Fruit fly (Drosophila melanogaster) whole organism, embryonic: ENCODE measurements around the gene Teh1.
A peak's percentile ranks its signal among the peaks of the same experiment; 100 is the strongest.

Source experiments
- BEAF-32 ChIP-seq: fragments of 200-800 bp; sonication (Bioruptor generic); optimal IDR thresholded peaks from 3 replicates; lab custom pipeline; 2017; ENCODE audit warnings: missing biosample characterization, missing genetic modification characterization, mild to moderate bottlenecking, moderate library complexity, missing genetic modification reagents
- Bgb ChIP-seq: fragments of 200-800 bp; sonication (Bioruptor generic); IDR thresholded peaks from 2 replicates; pipeline ENCODE4 v1.3.6; 2022; ENCODE audit warnings: missing biosample characterization, missing genetic modification characterization; ENCODE audit not compliant: partially characterized antibody
- CG10267 ChIP-seq: fragments of 200-800 bp; sonication (Bioruptor generic); optimal IDR thresholded peaks from 2 replicates; lab custom pipeline; 2018; ENCODE audit warnings: missing biosample characterization, mild to moderate bottlenecking, missing genetic modification characterization, moderate library complexity
- CG12104 ChIP-seq: fragments of 200-800 bp; sonication (Bioruptor generic); optimal IDR thresholded peaks from 3 replicates; lab custom pipeline; 2016; ENCODE audit warnings: missing biosample characterization, missing genetic modification characterization
- CG12942 ChIP-seq: fragments of 200-800 bp; sonication (Bioruptor generic); optimal IDR thresholded peaks from 3 replicates; lab custom pipeline; 2016; ENCODE audit warnings: missing biosample characterization, missing genetic modification characterization
- CG13894 ChIP-seq: fragments of 200-800 bp; sonication (Bioruptor generic); optimal IDR thresholded peaks from 3 replicates; lab custom pipeline; 2018; ENCODE audit warnings: missing biosample characterization, mild to moderate bottlenecking, missing genetic modification characterization, moderate library complexity
- CG14710 ChIP-seq: fragments of 200-800 bp; sonication (Bioruptor generic); optimal IDR thresholded peaks from 3 replicates; lab custom pipeline; 2019; ENCODE audit warnings: missing biosample characterization, mild to moderate bottlenecking, missing genetic modification characterization, moderate library complexity
- CG15514 ChIP-seq: fragments of 200-800 bp; sonication (Bioruptor generic); optimal IDR thresholded peaks from 3 replicates; lab custom pipeline; 2017; ENCODE audit warnings: missing biosample characterization, missing genetic modification characterization, mild to moderate bottlenecking, moderate library complexity, missing genetic modification reagents
- CG16813 ChIP-seq: fragments of 200-800 bp; sonication (Bioruptor generic); IDR thresholded peaks from 3 replicates; pipeline ENCODE4 v1.3.6; 2022; ENCODE audit warnings: missing biosample characterization, missing genetic modification characterization; ENCODE audit not compliant: partially characterized antibody
- CG17328 ChIP-seq: fragments of 200-800 bp; sonication (Bioruptor generic); IDR thresholded peaks from 2 replicates; pipeline ENCODE4 v1.3.6; 2022; ENCODE audit warnings: missing biosample characterization, missing genetic modification characterization
- CG17829 ChIP-seq: fragments of 200-800 bp; optimal IDR thresholded peaks from 2 replicates; lab custom pipeline; 2019; ENCODE audit warnings: missing biosample characterization, mild to moderate bottlenecking, missing genetic modification characterization, moderate library complexity
- CG2875 ChIP-seq: fragments of 200-800 bp; sonication (Bioruptor generic); optimal IDR thresholded peaks from 2 replicates; lab custom pipeline; 2017; ENCODE audit warnings: missing biosample characterization, mild to moderate bottlenecking, missing genetic modification characterization, missing genetic modification reagents
- CG42726 ChIP-seq: fragments of 200-800 bp; sonication (Bioruptor generic); IDR thresholded peaks from 2 replicates; pipeline ENCODE4 v1.3.6; 2022; ENCODE audit warnings: missing biosample characterization, missing genetic modification characterization; ENCODE audit not compliant: partially characterized antibody
- CG4360 ChIP-seq: fragments of 200-800 bp; sonication (Bioruptor generic); IDR thresholded peaks from 2 replicates; pipeline ENCODE4 v1.3.6; 2022; ENCODE audit warnings: missing biosample characterization, missing genetic modification characterization
- CG7987 ChIP-seq: fragments of 200-800 bp; sonication (Bioruptor generic); optimal IDR thresholded peaks from 2 replicates; lab custom pipeline; 2018; ENCODE audit warnings: missing biosample characterization, mild to moderate bottlenecking, missing genetic modification characterization, moderate library complexity
- CG8281 ChIP-seq: fragments of 200-800 bp; sonication (Bioruptor generic); optimal IDR thresholded peaks from 2 replicates; lab custom pipeline; 2018; ENCODE audit warnings: missing biosample characterization, mild to moderate bottlenecking, missing genetic modification characterization, moderate library complexity
- CG8290 ChIP-seq, 3 experiments: fragments of 200-800 bp; sonication (Bioruptor generic); optimal IDR thresholded peaks; 2 replicates each; lab custom pipeline; 2016 to 2019; ENCODE audit warnings: missing biosample characterization in 3 of 3, missing genetic modification characterization in 3 of 3, mild to moderate bottlenecking in 2 of 3, moderate library complexity in 1 of 3
- CoRest ChIP-seq: fragments of 200-800 bp; sonication (Bioruptor generic); optimal IDR thresholded peaks from 3 replicates; lab custom pipeline; 2018; ENCODE audit warnings: missing biosample characterization, mild to moderate bottlenecking, missing genetic modification characterization, moderate library complexity
- D19B ChIP-seq: fragments of 200-800 bp; sonication (Bioruptor generic); optimal IDR thresholded peaks from 2 replicates; lab custom pipeline; 2017; ENCODE audit warnings: missing biosample characterization, mild to moderate bottlenecking, missing genetic modification characterization
- Ets97D ChIP-seq: fragments of 200-800 bp; sonication (Bioruptor generic); optimal IDR thresholded peaks from 3 replicates; lab custom pipeline; 2016; ENCODE audit warnings: missing biosample characterization, missing genetic modification characterization
- Fer3 ChIP-seq: fragments of 200-800 bp; sonication (Bioruptor generic); optimal IDR thresholded peaks from 2 replicates; lab custom pipeline; 2018; ENCODE audit warnings: missing biosample characterization, mild to moderate bottlenecking, missing genetic modification characterization, moderate library complexity
- Hand ChIP-seq: fragments of 200-800 bp; sonication (Bioruptor generic); optimal IDR thresholded peaks from 2 replicates; lab custom pipeline; 2017; ENCODE audit warnings: mild to moderate bottlenecking, missing biosample characterization, missing genetic modification reagents, missing genetic modification characterization
- HmgZ ChIP-seq: fragments of 200-800 bp; sonication (Bioruptor generic); optimal IDR thresholded peaks from 2 replicates; lab custom pipeline; 2018; ENCODE audit warnings: missing biosample characterization, mild to moderate bottlenecking, missing genetic modification characterization
- Nf-YA ChIP-seq: fragments of 200-800 bp; sonication (Bioruptor generic); IDR thresholded peaks from 2 replicates; pipeline ENCODE4 v1.3.6; 2022; ENCODE audit warnings: missing biosample characterization, missing genetic modification characterization
- Ptx1 ChIP-seq: fragments of 200-800 bp; sonication (Bioruptor generic); IDR thresholded peaks from 2 replicates; pipeline ENCODE4 v1.3.6; 2022; ENCODE audit warnings: missing biosample characterization, missing genetic modification characterization
- Sry-δ ChIP-seq: fragments of 200-800 bp; sonication (Bioruptor generic); optimal IDR thresholded peaks from 2 replicates; lab custom pipeline; 2016; ENCODE audit warnings: missing biosample characterization, missing genetic modification characterization
- TFAM ChIP-seq: fragments of 200-800 bp; sonication (Bioruptor generic); optimal IDR thresholded peaks from 2 replicates; lab custom pipeline; 2017; ENCODE audit warnings: missing biosample characterization, missing genetic modification characterization, inconsistent platforms
- Xrp1 ChIP-seq: fragments of 200-800 bp; sonication (Bioruptor generic); IDR thresholded peaks from 2 replicates; pipeline ENCODE4 v1.3.6; 2022; ENCODE audit warnings: missing biosample characterization, missing genetic modification characterization
- abd-A ChIP-seq: fragments of 200-800 bp; sonication (Bioruptor generic); optimal IDR thresholded peaks from 3 replicates; lab custom pipeline; 2019; ENCODE audit warnings: missing biosample characterization, mild to moderate bottlenecking, missing genetic modification characterization, moderate library complexity
- chn ChIP-seq: fragments of 200-800 bp; sonication (Bioruptor generic); optimal IDR thresholded peaks from 2 replicates; lab custom pipeline; 2016; ENCODE audit warnings: missing biosample characterization, missing genetic modification characterization
- dmrt99B ChIP-seq: fragments of 200-800 bp; sonication (Bioruptor generic); optimal IDR thresholded peaks from 2 replicates; lab custom pipeline; 2018; ENCODE audit warnings: missing biosample characterization, mild to moderate bottlenecking, missing genetic modification characterization, moderate library complexity
- hbn ChIP-seq: fragments of 200-800 bp; sonication (Bioruptor generic); IDR thresholded peaks from 2 replicates; pipeline ENCODE4 v1.3.6; 2022; ENCODE audit warnings: missing biosample characterization, missing genetic modification characterization; ENCODE audit not compliant: partially characterized antibody
- jing ChIP-seq: fragments of 200-800 bp; sonication (Bioruptor generic); optimal IDR thresholded peaks from 2 replicates; lab custom pipeline; 2018; ENCODE audit warnings: missing biosample characterization, mild to moderate bottlenecking, missing genetic modification characterization
- kni ChIP-seq: fragments of 200-800 bp; sonication (Bioruptor generic); optimal IDR thresholded peaks from 3 replicates; lab custom pipeline; 2017; ENCODE audit warnings: mild to moderate bottlenecking, missing biosample characterization, missing genetic modification reagents, missing genetic modification characterization
- knrl ChIP-seq: fragments of 200-800 bp; sonication (Bioruptor generic); IDR thresholded peaks from 3 replicates; pipeline ENCODE4 v1.3.6; 2022; ENCODE audit warnings: missing biosample characterization, missing genetic modification characterization; ENCODE audit not compliant: partially characterized antibody
- nerfin-1 ChIP-seq: fragments of 200-800 bp; sonication (Bioruptor generic); optimal IDR thresholded peaks from 3 replicates; lab custom pipeline; 2019; ENCODE audit warnings: missing biosample characterization, mild to moderate bottlenecking, missing genetic modification characterization, moderate library complexity
- pzg ChIP-seq: fragments of 200-800 bp; sonication (Bioruptor generic); optimal IDR thresholded peaks from 3 replicates; lab custom pipeline; 2018; ENCODE audit warnings: missing biosample characterization, mild to moderate bottlenecking, missing genetic modification characterization, moderate library complexity
- ranshi ChIP-seq: fragments of 200-800 bp; sonication (Bioruptor generic); IDR thresholded peaks from 2 replicates; pipeline ENCODE4 v1.3.6; 2022; ENCODE audit warnings: missing biosample characterization, missing genetic modification characterization
- run ChIP-seq: fragments of 200-800 bp; sonication (Bioruptor generic); optimal IDR thresholded peaks from 3 replicates; lab custom pipeline; 2018; ENCODE audit warnings: missing biosample characterization, mild to moderate bottlenecking, missing genetic modification characterization
- sd ChIP-seq: fragments of 200-800 bp; sonication (Bioruptor generic); optimal IDR thresholded peaks from 3 replicates; lab custom pipeline; 2018; ENCODE audit warnings: missing biosample characterization, mild to moderate bottlenecking, missing genetic modification characterization, moderate library complexity
- sens ChIP-seq: fragments of 200-800 bp; sonication (Bioruptor generic); peaks from one replicate; lab custom pipeline; 2016; ENCODE audit warnings: missing biosample characterization, missing genetic modification characterization
- stwl ChIP-seq: fragments of 200-800 bp; sonication (Bioruptor generic); optimal IDR thresholded peaks from 3 replicates; lab custom pipeline; 2018; ENCODE audit warnings: missing biosample characterization, mild to moderate bottlenecking, missing genetic modification characterization, moderate library complexity
- tap ChIP-seq: fragments of 200-800 bp; optimal IDR thresholded peaks from 3 replicates; lab custom pipeline; 2019; ENCODE audit warnings: missing biosample characterization, mild to moderate bottlenecking, missing genetic modification characterization, moderate library complexity
- tin ChIP-seq: fragments of 200-800 bp; sonication (Bioruptor generic); optimal IDR thresholded peaks from 3 replicates; lab custom pipeline; 2016; ENCODE audit warnings: missing biosample characterization, missing genetic modification characterization
- tio ChIP-seq: fragments of 200-800 bp; sonication (Bioruptor generic); optimal IDR thresholded peaks from 2 replicates; lab custom pipeline; 2017; ENCODE audit warnings: missing biosample characterization, missing genetic modification characterization, inconsistent platforms
- yki ChIP-seq: fragments of >200 bp; optimal IDR thresholded peaks from 3 replicates; lab custom pipeline; 2018
- zen ChIP-seq: fragments of 200-800 bp; sonication (Bioruptor generic); optimal IDR thresholded peaks from 3 replicates; lab custom pipeline; 2018; ENCODE audit warnings: missing biosample characterization, mild to moderate bottlenecking, missing genetic modification characterization, moderate library complexity

Gene Teh1

DNA sequence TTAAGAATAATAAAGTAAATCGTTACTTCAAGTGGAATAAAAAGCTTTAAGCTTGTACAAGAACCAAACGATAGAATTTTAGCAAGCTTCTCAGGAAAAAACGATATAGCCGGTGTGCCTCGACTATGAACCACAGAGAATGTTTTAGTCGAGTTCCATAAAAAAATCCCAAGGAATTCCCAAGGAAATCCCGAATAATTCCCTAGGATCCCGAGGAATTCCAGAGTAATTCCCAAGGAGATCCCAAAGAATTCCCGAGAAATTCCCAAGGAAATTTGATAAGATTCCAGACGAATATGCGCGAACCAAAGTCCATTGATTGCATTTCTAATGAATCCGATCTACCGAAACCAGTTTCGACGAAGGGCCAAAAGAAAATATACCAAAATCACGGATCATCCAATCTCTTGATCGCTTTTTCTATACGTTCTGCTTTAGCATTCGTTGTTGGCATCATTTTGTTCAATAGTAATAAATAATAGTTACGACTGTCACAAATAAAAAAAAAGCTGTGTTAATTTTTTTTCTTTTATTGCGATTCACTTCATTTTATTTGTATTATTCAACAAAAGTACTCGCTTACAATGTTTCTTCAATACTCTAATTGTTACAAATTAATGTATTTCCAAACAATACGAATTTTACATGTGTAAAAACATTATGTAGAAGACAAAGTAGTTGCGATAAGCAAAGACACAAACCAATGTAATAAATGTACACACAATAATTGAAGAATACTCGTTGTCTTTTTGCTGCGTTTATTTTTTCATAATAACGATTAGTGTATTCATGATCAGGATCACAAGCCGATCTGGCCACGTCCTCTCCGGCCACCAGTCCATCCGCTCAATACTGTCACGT lies 848 bp upstream of the Teh1 start (continued):
- TF ChIP-seq CG13894: peak; percentile 0
- no peak for TF ChIP-seq tin (GFP tag; lab: Kevin White, UChicago)
- TF ChIP-seq chn (GFP tag; lab: Kevin White, UChicago): no peak
- peak; percentile 28 for TF ChIP-seq CG14710
- TF ChIP-seq stwl (tag; lab: Kevin White, UChicago): peak; percentile 83
- TF ChIP-seq knrl: peak; percentile 16; the same call in 1 of the 3 replicates
- peak; percentile 67 for TF ChIP-seq CG8281
- TF ChIP-seq pzg: peak; percentile 1
- TF ChIP-seq yki: no peak
- TF ChIP-seq CG15514 (GFP tag; lab: Kevin White, UChicago): peak; percentile 27
- TF ChIP-seq tio (GFP tag; lab: Kevin White, UChicago): no peak
- no peak for TF ChIP-seq Ptx1
- TF ChIP-seq kni (GFP tag; lab: Kevin White, UChicago): peak; percentile 72
- no peak for TF ChIP-seq CG4360
- TF ChIP-seq CG17328 (GFP tag; lab: Robert Waterston, UW): 0 out of 2 replicates have a peak, but pooled peaks have one; percentile 9
- TF ChIP-seq Ets97D (GFP tag; lab: Kevin White, UChicago): no peak
- no peak for TF ChIP-seq tap (tag; lab: Kevin White, UChicago)
- TF ChIP-seq CG16813 (GFP tag; lab: Robert Waterston, UW): peak; percentile 47; the same call in 1 of the 3 replicates
- peak; percentile 5; the same call in 1 of the 2 replicates for TF ChIP-seq Xrp1
- no peak for TF ChIP-seq CG8290 (GFP tag; optimal IDR thresholded peaks at IDR 0.05; lab: Kevin White, UChicago)
- TF ChIP-seq CG8290 (tag; optimal IDR thresholded peaks at IDR 0.05; lab: Kevin White, UChicago): peak in 1 of 2 experiments; percentile 48
- no peak for TF ChIP-seq Hand (GFP tag; lab: Kevin White, UChicago)
- no peak for TF ChIP-seq ranshi (GFP tag; lab: Robert Waterston, UW)
- peak; percentile 56 for TF ChIP-seq abd-A (tag; lab: Kevin White, UChicago)
- TF ChIP-seq hbn: no peak
- peak; percentile 6 for TF ChIP-seq CG2875 (GFP tag; lab: Kevin White, UChicago)
- no peak for TF ChIP-seq dmrt99B (tag; lab: Kevin White, UChicago)
- TF ChIP-seq Nf-YA (GFP tag; lab: Robert Waterston, UW): no peak
- TF ChIP-seq CG42726 (GFP tag; lab: Robert Waterston, UW): no peak
- peak; percentile 77 for TF ChIP-seq sens (GFP tag; lab: Kevin White, UChicago)
- peak; percentile 32 for TF ChIP-seq CG10267 (tag; lab: Kevin White, UChicago)
- peak; percentile 68 for TF ChIP-seq Bgb (GFP tag; lab: Robert Waterston, UW)
- TF ChIP-seq run: no peak
- TF ChIP-seq TFAM: no peak
- no peak for TF ChIP-seq Fer3
- TF ChIP-seq jing (GFP tag; lab: Kevin White, UChicago): no peak
- TF ChIP-seq CG12104 (GFP tag; lab: Kevin White, UChicago): no peak
- TF ChIP-seq Sry-δ (GFP tag; lab: Kevin White, UChicago): peak; percentile 0
- peak; percentile 18 for TF ChIP-seq BEAF-32
- TF ChIP-seq CG17829 (tag; lab: Kevin White, UChicago): peak; percentile 14
- no peak for TF ChIP-seq CG12942 (GFP tag; lab: Kevin White, UChicago)
- TF ChIP-seq CoRest: peak; percentile 1
- peak; percentile 35 for TF ChIP-seq zen (tag; lab: Kevin White, UChicago)
- no peak for TF ChIP-seq CG7987 (GFP tag; lab: Kevin White, UChicago)
- peak; percentile 11 for TF ChIP-seq nerfin-1 (tag; lab: Kevin White, UChicago)
- peak; percentile 55 for TF ChIP-seq HmgZ (tag; lab: Kevin White, UChicago)
- peak; percentile 70 for TF ChIP-seq sd (tag; lab: Kevin White, UChicago)
- TF ChIP-seq D19B (GFP tag; lab: Kevin White, UChicago): no peak
